Worm (Caenorhabditis elegans): ENCODE data around the gene K03A11.4.

- TF ChIP-seq flt-1 (GFP tag; IDR thresholded peaks at IDR 0.05) (no peak), hnd-1 (tag; optimal IDR thresholded peaks at IDR 0.05) (no peak), sea-1 (GFP tag; conservative IDR thresholded peaks at IDR 0.05) (no peak), tra-4 (tag; optimal IDR thresholded peaks at IDR 0.05) (no peak), ama-1 (optimal IDR thresholded peaks at IDR 0.05) (no peak), hmg-4 (GFP tag; optimal IDR thresholded peaks at IDR 0.05) (no peak), tbx-11 (GFP tag; IDR thresholded peaks at IDR 0.05) (no peak), ets-7 (tag; optimal IDR thresholded peaks at IDR 0.05) (no peak), pes-1 (GFP tag; IDR thresholded peaks at IDR 0.05) (no peak), B0310.2 (tag; optimal IDR thresholded peaks at IDR 0.05) (no peak), scrt-1 (GFP tag; IDR thresholded peaks at IDR 0.05) (no peak), ceh-36 (tag; optimal IDR thresholded peaks at IDR 0.05) (no peak), hmbx-1 (tag; optimal IDR thresholded peaks at IDR 0.05) (no peak), tbx-37 (GFP tag; conservative IDR thresholded peaks at IDR 0.05) (no peak)
Observed at ce11 chrX:13119900-13120299, 41.9 kb downstream of the K03A11.4 start.
